Worm (Caenorhabditis elegans): ENCODE results near the gene lgc-18.

DNA sequence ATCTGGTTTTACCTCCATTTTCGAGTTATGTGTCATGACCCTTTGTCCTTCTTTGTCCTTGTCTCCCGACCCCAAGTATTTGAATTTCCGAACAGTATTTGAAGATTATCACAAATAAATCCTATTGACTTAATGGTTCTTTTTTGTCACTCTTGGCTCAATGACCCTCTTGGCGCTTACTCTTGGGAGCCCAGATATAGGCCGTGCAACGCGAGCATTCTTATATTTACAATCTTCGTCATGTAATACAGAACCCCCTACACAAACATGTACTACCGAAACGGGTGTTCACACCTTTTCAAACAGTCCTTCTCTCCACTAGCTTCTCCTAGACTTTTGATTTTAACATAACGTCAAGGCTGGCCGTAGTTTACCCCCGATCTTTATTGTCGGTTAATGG lies 18.3 kb downstream of the lgc-18 start, which contains the start of gene M153.5:
- no peak for TF ChIP-seq ham-2 (GFP tag; optimal IDR thresholded peaks at IDR 0.05)
- no peak for TF ChIP-seq ztf-11 (tag; optimal IDR thresholded peaks at IDR 0.05)
- no peak for TF ChIP-seq lin-32 (GFP tag; optimal IDR thresholded peaks at IDR 0.05)
- no peak for TF ChIP-seq unc-62 (GFP tag; optimal IDR thresholded peaks at IDR 0.05)
- no peak for TF ChIP-seq lin-13 (tag; optimal IDR thresholded peaks at IDR 0.05)
- TF ChIP-seq cnd-1 (tag; optimal IDR thresholded peaks at IDR 0.05) = no peak
- TF ChIP-seq zip-8 (tag; optimal IDR thresholded peaks at IDR 0.05) = no peak
- no peak for TF ChIP-seq blmp-1 (tag; optimal IDR thresholded peaks at IDR 0.05)
- no peak for TF ChIP-seq unc-39 (tag; optimal IDR thresholded peaks at IDR 0.05)
- no peak for TF ChIP-seq nhr-28 (tag; optimal IDR thresholded peaks at IDR 0.05)
- no peak for TF ChIP-seq snpc-4 (tag; optimal IDR thresholded peaks at IDR 0.05)
